Worm (Caenorhabditis elegans) whole organism, L3 larva: ENCODE data around the gene F07F6.4.

Experiments used
- R02D3.7 ChIP-seq: fragments of 150-350 bp; optimal IDR thresholded peaks from 2 replicates; lab custom pipeline; 2014; ENCODE audit warnings: missing biosample characterization, missing genetic modification characterization
- ceh-16 ChIP-seq: sonication (generic microtip); optimal IDR thresholded peaks from 2 replicates; lab custom pipeline; 2017; ENCODE audit warnings: missing biosample characterization, missing genetic modification characterization
- daf-12 ChIP-seq: fragments of 150-350 bp; optimal IDR thresholded peaks from 2 replicates; lab custom pipeline; 2014; ENCODE audit warnings: missing biosample characterization, missing genetic modification reagents, missing genetic modification characterization
- jun-1 ChIP-seq: fragments of 150-350 bp; optimal IDR thresholded peaks from 2 replicates; lab custom pipeline; 2014; ENCODE audit warnings: missing biosample characterization, missing genetic modification reagents, missing genetic modification characterization
- nfya-1 ChIP-seq: sonication (generic microtip); optimal IDR thresholded peaks from 2 replicates; lab custom pipeline; 2017; ENCODE audit warnings: missing genetic modification characterization, mild to moderate bottlenecking, missing compliant biosample characterization, antibody characterized with exemption, moderate library complexity; ENCODE audit not compliant: insufficient read depth
- nhr-11 ChIP-seq: fragments of 150-350 bp; optimal IDR thresholded peaks from 2 replicates; lab custom pipeline; 2014; ENCODE audit warnings: missing biosample characterization, missing genetic modification characterization
- nhr-23 ChIP-seq: fragments of 150-350 bp; optimal IDR thresholded peaks from 2 replicates; lab custom pipeline; 2014; ENCODE audit warnings: missing biosample characterization, missing genetic modification reagents, missing genetic modification characterization
- nhr-25 ChIP-seq: sonication (generic microtip); optimal IDR thresholded peaks from 2 replicates; lab custom pipeline; 2017; ENCODE audit warnings: missing biosample characterization, missing genetic modification characterization
- nhr-43 ChIP-seq: sonication (generic microtip); optimal IDR thresholded peaks from 2 replicates; lab custom pipeline; 2016; ENCODE audit warnings: mild to moderate bottlenecking, missing genetic modification characterization, missing compliant biosample characterization; ENCODE audit not compliant: poor library complexity, severe bottlenecking
- nhr-76 ChIP-seq: fragments of 150-350 bp; sonication (generic microtip); optimal IDR thresholded peaks from 5 replicates; lab custom pipeline; 2014; ENCODE audit warnings: missing biosample characterization, missing genetic modification characterization
- pha-4 ChIP-seq: fragments of 150-350 bp; optimal IDR thresholded peaks from 2 replicates; lab custom pipeline; 2014; ENCODE audit warnings: missing biosample characterization, missing genetic modification reagents, missing genetic modification characterization
- skn-1 ChIP-seq: fragments of 150-350 bp; optimal IDR thresholded peaks from 2 replicates; lab custom pipeline; 2014; ENCODE audit warnings: missing biosample characterization, missing genetic modification characterization
- snpc-4 ChIP-seq: fragments of 150-350 bp; optimal IDR thresholded peaks from 2 replicates; lab custom pipeline; 2014; ENCODE audit warnings: missing biosample characterization, missing genetic modification characterization
- zag-1 ChIP-seq: fragments of 150-350 bp; optimal IDR thresholded peaks from 2 replicates; lab custom pipeline; 2014; ENCODE audit warnings: missing biosample characterization, missing genetic modification characterization

Gene F07F6.4

ce11 chrII:5378239-5378521 is 51.2 kb downstream of the F07F6.4 start:
- TF ChIP-seq nfya-1 (no peak), nhr-11 (tag; lab: Kevin White, UChicago) (no peak), skn-1 (peak; percentile 82), snpc-4 (tag; lab: Kevin White, UChicago) (no peak), ceh-16 (tag; lab: Kevin White, UChicago) (no peak), zag-1 (tag; lab: Kevin White, UChicago) (no peak), nhr-25 (tag; lab: Kevin White, UChicago) (peak; percentile 68), R02D3.7 (tag; lab: Kevin White, UChicago) (no peak), pha-4 (tag; lab: Kevin White, UChicago) (no peak), nhr-76 (tag; lab: Kevin White, UChicago) (no peak), nhr-23 (tag; lab: Kevin White, UChicago) (peak; percentile 9), nhr-43 (tag; lab: Kevin White, UChicago) (peak; percentile 5), daf-12 (tag; lab: Kevin White, UChicago) (no peak)

ce11 chrII:5377467-5378238 is 51.7 kb downstream of the F07F6.4 start, which contains the start of gene prdx-2:
Gene prdx-2, plus strand, starts transcription at chrII:5378195.
- TF ChIP-seq snpc-4 (tag; lab: Kevin White, UChicago), result peak; percentile 15
- peak; percentile 63 for TF ChIP-seq pha-4 (tag; lab: Kevin White, UChicago)
- TF ChIP-seq jun-1 (tag; lab: Kevin White, UChicago), result no peak
